Worm (Caenorhabditis elegans) whole organism, L3 larva: ENCODE data around the gene ser-4.
A peak's percentile ranks its signal among the peaks of the same experiment; 100 is the strongest.

Experiments
- egl-5 ChIP-seq: fragments of 150-350 bp; optimal IDR thresholded peaks from 2 replicates; lab custom pipeline; 2017; ENCODE audit warnings: missing biosample characterization, missing genetic modification reagents, missing genetic modification characterization, inconsistent platforms
- elt-3 ChIP-seq, 3 experiments: fragments of 150-350 bp in 1 of 3; sonication (generic microtip) in 2 of 3; optimal IDR thresholded peaks; 2 replicates in 2 of 3; 4 replicates in 1 of 3; lab custom pipeline; 2014 to 2017; ENCODE audit warnings: missing biosample characterization in 3 of 3, missing genetic modification characterization in 3 of 3
- hmg-11 ChIP-seq: sonication (generic microtip); optimal IDR thresholded peaks from 2 replicates; lab custom pipeline; 2016; ENCODE audit warnings: missing genetic modification characterization, missing compliant biosample characterization
- lin-39 ChIP-seq: fragments of 150-350 bp; optimal IDR thresholded peaks from 2 replicates; lab custom pipeline; 2018; ENCODE audit warnings: missing biosample characterization, missing genetic modification reagents, missing genetic modification characterization
- nhr-11 ChIP-seq: fragments of 150-350 bp; optimal IDR thresholded peaks from 2 replicates; lab custom pipeline; 2014; ENCODE audit warnings: missing biosample characterization, missing genetic modification characterization
- nhr-12 ChIP-seq: fragments of 150-350 bp; optimal IDR thresholded peaks from 2 replicates; lab custom pipeline; 2014; ENCODE audit warnings: missing biosample characterization, missing genetic modification characterization
- nhr-28 ChIP-seq: fragments of 150-350 bp; optimal IDR thresholded peaks from 2 replicates; lab custom pipeline; 2014; ENCODE audit warnings: missing biosample characterization, missing genetic modification characterization
- nhr-77 ChIP-seq: fragments of 150-350 bp; optimal IDR thresholded peaks from 2 replicates; lab custom pipeline; 2014; ENCODE audit warnings: missing biosample characterization, missing genetic modification characterization
- skn-1 ChIP-seq: fragments of 150-350 bp; optimal IDR thresholded peaks from 2 replicates; lab custom pipeline; 2014; ENCODE audit warnings: missing biosample characterization, missing genetic modification characterization
- snpc-4 ChIP-seq: fragments of 150-350 bp; optimal IDR thresholded peaks from 2 replicates; lab custom pipeline; 2014; ENCODE audit warnings: missing biosample characterization, missing genetic modification characterization
- tbx-2 ChIP-seq: sonication (generic microtip); optimal IDR thresholded peaks from 2 replicates; lab custom pipeline; 2016; ENCODE audit warnings: mild to moderate bottlenecking, missing genetic modification characterization, missing compliant biosample characterization
- unc-62 ChIP-seq: fragments of 150-350 bp; sonication (generic microtip); optimal IDR thresholded peaks from 4 replicates; lab custom pipeline; 2014; ENCODE audit warnings: missing biosample characterization, missing genetic modification reagents, missing genetic modification characterization
- ztf-4 ChIP-seq: fragments of 150-350 bp; optimal IDR thresholded peaks from 2 replicates; lab custom pipeline; 2014; ENCODE audit warnings: missing biosample characterization, missing genetic modification characterization

ce11 chrIII:1705331-1705730, 27.6 kb downstream of the ser-4 start:
- TF ChIP-seq hmg-11 (tag; lab: Kevin White, UChicago) (peak; percentile 68), nhr-11 (tag; lab: Kevin White, UChicago) (no peak), skn-1 (tag; lab: Kevin White, UChicago) (no peak), nhr-12 (tag; lab: Kevin White, UChicago) (no peak), nhr-28 (tag; lab: Kevin White, UChicago) (no peak), tbx-2 (tag; lab: Kevin White, UChicago) (no peak), nhr-77 (tag; lab: Kevin White, UChicago) (no peak), egl-5 (tag; lab: Kevin White, UChicago) (no peak), lin-39 (tag; lab: Kevin White, UChicago) (no peak), snpc-4 (tag; lab: Kevin White, UChicago) (no peak), ztf-4 (tag; lab: Kevin White, UChicago) (no peak), unc-62 (GFP tag; lab: Kevin White, UChicago) (no peak), elt-3 (tag; optimal IDR thresholded peaks at IDR 0.05; lab: Kevin White, UChicago) (no peak)
